Worm (Caenorhabditis elegans): Measurements from ENCODE around the gene C44H4.8.

C44H4.8 gene

DNA sequence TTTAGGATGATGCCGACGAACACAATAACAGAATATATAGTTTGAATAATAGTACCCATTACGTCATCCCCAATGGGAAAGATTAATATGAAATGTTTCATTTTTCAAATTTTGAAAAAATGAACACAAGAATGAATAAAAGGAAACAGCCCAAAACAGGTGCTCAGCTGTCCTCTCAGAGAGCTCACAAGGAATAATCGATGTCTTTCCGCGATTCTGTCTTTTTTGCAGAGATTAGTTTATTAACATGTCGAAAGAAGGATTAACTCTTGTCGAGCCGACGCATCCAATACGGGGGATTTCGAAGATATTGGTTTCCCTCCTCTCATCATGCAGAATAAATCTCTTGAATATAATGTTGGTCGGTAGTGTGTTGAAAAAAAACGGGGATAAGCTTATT lies 33.9 kb downstream of the C44H4.8 start, which contains the start of gene F54E4.2:
Gene F54E4.2, minus strand, starts transcription at position 101 of the 400 bp plus-strand sequence.
- TF ChIP-seq zip-8 (tag; optimal IDR thresholded peaks at IDR 0.05) (peak; percentile 34), drap-1 (GFP tag; optimal IDR thresholded peaks at IDR 0.05) (no peak)

- no peak for TF ChIP-seq cnd-1 (tag; optimal IDR thresholded peaks at IDR 0.05)
- peak; percentile 80 for TF ChIP-seq ces-1 (GFP tag; optimal IDR thresholded peaks at IDR 0.05)
Observed at ce11 chrX:14633679-14634078, 38.8 kb downstream of the C44H4.8 start.

DNA sequence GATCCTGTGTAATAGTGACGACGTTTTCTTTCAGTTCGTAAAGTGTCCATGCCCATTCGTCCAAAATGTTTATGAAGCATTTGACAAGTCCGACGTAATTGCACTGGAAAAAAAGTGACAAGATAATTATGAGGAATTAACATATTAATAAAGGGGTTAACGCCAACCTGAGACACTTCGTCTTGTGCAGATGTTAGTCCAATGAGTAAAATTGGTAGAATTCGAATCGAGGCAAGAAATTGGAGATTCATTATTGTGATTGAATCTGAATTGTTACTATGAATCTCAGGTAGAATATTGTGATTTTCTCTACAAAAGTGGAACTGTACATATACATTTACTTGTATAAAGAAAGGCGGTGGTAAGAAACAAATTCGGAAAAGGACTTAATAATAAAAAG lies 41.2 kb downstream of the C44H4.8 start, which contains the start of gene F54E4.3:
Gene F54E4.3, minus strand, starts transcription at position 265 of the 400 bp plus-strand sequence.
- peak; percentile 41 for TF ChIP-seq unc-62 (GFP tag; optimal IDR thresholded peaks at IDR 0.05)
- no peak for TF ChIP-seq zip-8 (tag; optimal IDR thresholded peaks at IDR 0.05)

DNA sequence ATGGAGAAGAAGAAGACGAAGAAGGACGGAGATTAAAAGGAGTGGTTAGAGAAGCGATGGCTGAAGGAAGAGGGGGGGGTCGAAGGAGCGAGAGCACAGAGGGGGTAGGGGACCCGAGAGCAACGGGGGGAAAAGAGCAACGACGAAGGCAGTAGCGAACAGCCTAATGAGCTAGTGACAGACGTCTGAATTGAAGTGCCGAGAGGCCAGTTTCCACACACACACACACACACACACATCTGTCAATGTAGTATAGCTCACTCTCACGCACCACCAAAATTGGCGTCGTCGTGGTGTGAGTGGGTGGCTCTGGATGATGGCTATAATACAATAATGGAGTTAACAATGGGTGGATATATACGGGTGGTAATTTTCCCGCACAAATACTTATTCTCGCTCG lies 41.8 kb downstream of the C44H4.8 start:
- no peak for TF ChIP-seq mep-1 (tag; optimal IDR thresholded peaks at IDR 0.05)
- TF ChIP-seq M03D4.4 (tag; optimal IDR thresholded peaks at IDR 0.05), result peak; percentile 20
- TF ChIP-seq hlh-1 (tag; optimal IDR thresholded peaks at IDR 0.05), result peak; percentile 19
- peak; percentile 62 for TF ChIP-seq unc-62 (GFP tag; optimal IDR thresholded peaks at IDR 0.05)
- peak; percentile 13 for TF ChIP-seq ceh-43 (GFP tag; optimal IDR thresholded peaks at IDR 0.05)
- peak; percentile 74 for TF ChIP-seq cnd-1 (tag; optimal IDR thresholded peaks at IDR 0.05)
- TF ChIP-seq ham-2 (GFP tag; optimal IDR thresholded peaks at IDR 0.05), result peak; percentile 11
- peak; percentile 9 for TF ChIP-seq ceh-83 (GFP tag; optimal IDR thresholded peaks at IDR 0.05)
- TF ChIP-seq sptf-1 (tag; optimal IDR thresholded peaks at IDR 0.05), result peak; percentile 87
- peak; percentile 43 for TF ChIP-seq drap-1 (GFP tag; optimal IDR thresholded peaks at IDR 0.05)
- no peak for TF ChIP-seq blmp-1 (tag; optimal IDR thresholded peaks at IDR 0.05)
- no peak for TF ChIP-seq unc-120 (tag; optimal IDR thresholded peaks at IDR 0.05; ENCODE audit: poor library complexity, severe bottlenecking)
- TF ChIP-seq mls-2 (tag; optimal IDR thresholded peaks at IDR 0.05), result peak; percentile 57
- peak; percentile 97 for TF ChIP-seq ces-1 (GFP tag; optimal IDR thresholded peaks at IDR 0.05)

DNA sequence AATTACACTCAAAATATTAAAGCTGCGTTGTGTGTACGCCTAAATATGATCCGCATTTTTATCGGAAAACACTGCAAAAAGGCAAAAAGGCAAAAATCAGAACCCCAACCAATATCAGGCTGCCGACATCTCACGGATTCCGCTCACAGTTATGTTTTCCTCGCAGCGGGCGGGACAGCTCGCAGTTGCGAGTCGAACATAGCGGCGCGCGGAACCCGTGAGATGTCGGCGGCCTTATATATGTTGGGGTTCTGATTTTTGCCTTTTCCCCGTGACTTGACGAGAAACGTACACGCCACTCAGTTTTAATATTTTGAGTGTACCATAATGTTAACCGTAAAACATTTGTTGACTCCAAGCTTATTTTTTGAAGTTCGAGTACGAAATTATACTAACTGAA lies 42.5 kb downstream of the C44H4.8 start:
- TF ChIP-seq snpc-4 (tag; optimal IDR thresholded peaks at IDR 0.05) (no peak), bed-3 (GFP tag; optimal IDR thresholded peaks at IDR 0.05) (no peak), nhr-76 (tag; optimal IDR thresholded peaks at IDR 0.05) (no peak), mep-1 (tag; optimal IDR thresholded peaks at IDR 0.05) (no peak), ham-2 (GFP tag; optimal IDR thresholded peaks at IDR 0.05) (no peak), mls-2 (tag; optimal IDR thresholded peaks at IDR 0.05) (no peak), blmp-1 (tag; optimal IDR thresholded peaks at IDR 0.05) (no peak), elt-1 (tag; optimal IDR thresholded peaks at IDR 0.05; ENCODE audit: borderline replicate concordance, insufficient read depth) (no peak), zip-8 (tag; optimal IDR thresholded peaks at IDR 0.05) (no peak), nhr-237 (tag; optimal IDR thresholded peaks at IDR 0.05) (no peak), ceh-43 (GFP tag; optimal IDR thresholded peaks at IDR 0.05) (no peak), elt-3 (tag; optimal IDR thresholded peaks at IDR 0.05) (no peak)

- no peak for TF ChIP-seq ztf-11 (tag; optimal IDR thresholded peaks at IDR 0.05)
- TF ChIP-seq flh-1 (GFP tag; optimal IDR thresholded peaks at IDR 0.05), result no peak
- no peak for TF ChIP-seq ceh-39 (tag; optimal IDR thresholded peaks at IDR 0.05)
- no peak for TF ChIP-seq mab-5 (tag; optimal IDR thresholded peaks at IDR 0.05)
- no peak for TF ChIP-seq cnd-1 (tag; optimal IDR thresholded peaks at IDR 0.05)
- no peak for TF ChIP-seq hlh-1 (tag; optimal IDR thresholded peaks at IDR 0.05)
- TF ChIP-seq unc-62 (GFP tag; optimal IDR thresholded peaks at IDR 0.05), result no peak
- TF ChIP-seq nhr-2 (tag; optimal IDR thresholded peaks at IDR 0.05), result no peak
- TF ChIP-seq nhr-12 (tag; optimal IDR thresholded peaks at IDR 0.05), result no peak
- peak; percentile 22 for TF ChIP-seq mls-2 (tag; optimal IDR thresholded peaks at IDR 0.05)
- no peak for TF ChIP-seq lsy-2 (tag; optimal IDR thresholded peaks at IDR 0.05)
- no peak for TF ChIP-seq elt-3 (tag; optimal IDR thresholded peaks at IDR 0.05)
- TF ChIP-seq drap-1 (GFP tag; optimal IDR thresholded peaks at IDR 0.05), result no peak
- TF ChIP-seq ces-1 (GFP tag; optimal IDR thresholded peaks at IDR 0.05), result peak; percentile 69
- no peak for TF ChIP-seq nhr-28 (tag; optimal IDR thresholded peaks at IDR 0.05)
- no peak for TF ChIP-seq mep-1 (tag; optimal IDR thresholded peaks at IDR 0.05)
- TF ChIP-seq zip-8 (tag; optimal IDR thresholded peaks at IDR 0.05), result no peak
- TF ChIP-seq pha-4 (tag; optimal IDR thresholded peaks at IDR 0.05), result no peak
- no peak for TF ChIP-seq lin-13 (tag; optimal IDR thresholded peaks at IDR 0.05)
- no peak for TF ChIP-seq ham-2 (GFP tag; optimal IDR thresholded peaks at IDR 0.05)
- no peak for TF ChIP-seq M03D4.4 (tag; optimal IDR thresholded peaks at IDR 0.05)
- peak; percentile 39 for TF ChIP-seq unc-120 (tag; optimal IDR thresholded peaks at IDR 0.05; ENCODE audit: poor library complexity, severe bottlenecking)
- TF ChIP-seq bed-3 (GFP tag; optimal IDR thresholded peaks at IDR 0.05), result no peak
- TF ChIP-seq snpc-4 (tag; optimal IDR thresholded peaks at IDR 0.05), result no peak
- TF ChIP-seq tbx-8 (GFP tag; optimal IDR thresholded peaks at IDR 0.05), result no peak
Observed at ce11 chrX:14639941-14640340, 45.0 kb downstream of the C44H4.8 start.

All from whole organism, mixed stage, embryonic.